Worm (Caenorhabditis elegans) whole organism, late embryonic: ENCODE measurements around the gene F38A1.6.

ENCODE experiments used
- T23F11.4 ChIP-seq: fragments of 200-800 bp; sonication (Bioruptor generic); optimal IDR thresholded peaks from 2 replicates; lab custom pipeline; 2018; ENCODE audit warnings: mild to moderate bottlenecking, missing genetic modification characterization, missing compliant biosample characterization
- ama-1 ChIP-seq: fragments of 150-350 bp; optimal IDR thresholded peaks from 2 replicates; lab custom pipeline; 2014
- ceh-31 ChIP-seq: sonication (generic microtip); optimal IDR thresholded peaks from 2 replicates; lab custom pipeline; 2016; ENCODE audit warnings: missing genetic modification characterization, missing compliant biosample characterization
- ceh-45 ChIP-seq: fragments of 200-800 bp; sonication (Bioruptor generic); IDR thresholded peaks from 2 replicates; pipeline ENCODE4 v1.3.6; 2022; ENCODE audit warnings: missing genetic modification reagents, missing genetic modification characterization, missing compliant biosample characterization
- dve-1 ChIP-seq: sonication (generic microtip); optimal IDR thresholded peaks from 2 replicates; lab custom pipeline; 2017; ENCODE audit warnings: antibody characterized with exemption, mild to moderate bottlenecking, missing genetic modification characterization, missing compliant biosample characterization
- gmeb-2 ChIP-seq: sonication (generic microtip); optimal IDR thresholded peaks from 2 replicates; lab custom pipeline; 2016; ENCODE audit warnings: missing genetic modification characterization, inconsistent platforms, missing compliant biosample characterization
- mec-3 ChIP-seq: sonication (generic microtip); optimal IDR thresholded peaks from 2 replicates; lab custom pipeline; 2016; ENCODE audit warnings: borderline replicate concordance, missing genetic modification characterization, missing compliant biosample characterization
- npax-4 ChIP-seq: sonication (generic microtip); optimal IDR thresholded peaks from 2 replicates; lab custom pipeline; 2016; ENCODE audit warnings: missing genetic modification characterization, missing compliant biosample characterization
- odd-2 ChIP-seq: sonication (generic microtip); optimal IDR thresholded peaks from 2 replicates; lab custom pipeline; 2017; ENCODE audit warnings: antibody characterized with exemption, mild to moderate bottlenecking, missing genetic modification characterization, missing compliant biosample characterization

ce11 chrIV:1266724-1267123, 15.1 kb downstream of the F38A1.6 start, which contains the start of gene clec-170:
- TF ChIP-seq ceh-45, result no peak
- no peak for TF ChIP-seq odd-2 (tag; lab: Kevin White, UChicago)
- no peak for TF ChIP-seq gmeb-2 (tag; lab: Kevin White, UChicago)
- TF ChIP-seq dve-1 (tag; lab: Kevin White, UChicago), result no peak
- TF ChIP-seq npax-4 (tag; lab: Kevin White, UChicago), result no peak
- no peak for TF ChIP-seq mec-3 (tag; lab: Kevin White, UChicago)
- no peak for TF ChIP-seq T23F11.4
- no peak for TF ChIP-seq ceh-31 (tag; lab: Kevin White, UChicago)
- no peak for TF ChIP-seq ama-1 (lab: Kevin White, UChicago)
